Worm (Caenorhabditis elegans): ENCODE data around the gene ZC449.8.

The ZC449.8 gene

DNA sequence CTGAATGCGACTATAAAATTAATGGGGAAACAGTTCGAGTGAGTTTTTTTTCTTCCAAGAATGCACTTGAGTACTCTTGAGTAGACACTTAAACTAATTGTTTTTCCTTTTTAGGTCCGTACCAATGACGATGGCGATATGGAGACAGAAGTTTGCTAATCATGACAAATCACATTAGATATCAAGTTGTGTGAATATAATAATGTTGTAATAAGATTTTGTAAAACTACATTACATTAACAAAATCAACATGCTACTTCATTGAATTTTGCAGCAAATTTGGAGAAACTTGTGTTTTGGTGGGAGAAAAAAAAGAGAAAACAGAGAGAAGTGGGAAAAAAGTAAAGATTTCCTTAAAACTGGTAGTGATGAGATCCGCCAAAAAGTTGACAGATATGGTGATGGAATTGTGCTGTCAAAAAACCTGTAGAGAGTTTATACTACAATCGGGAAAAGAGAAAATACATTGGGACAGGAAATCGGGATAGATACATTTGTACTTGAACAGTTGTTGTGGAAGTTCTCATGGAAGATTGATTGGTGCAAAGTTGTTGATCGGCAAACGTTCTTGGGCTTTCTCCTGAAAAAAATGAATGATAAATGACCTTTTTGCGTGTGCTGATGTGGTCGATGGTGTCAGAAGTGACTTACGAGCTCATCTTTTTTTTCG lies 12.2 kb downstream of the ZC449.8 start:
- TF ChIP-seq mcd-1 (GFP tag; IDR thresholded peaks at IDR 0.05): no peak
- TF ChIP-seq T07F8.4 (tag; optimal IDR thresholded peaks at IDR 0.05): no peak
- no peak for TF ChIP-seq ztf-3 (GFP tag; optimal IDR thresholded peaks at IDR 0.05)
- no peak for TF ChIP-seq F33H1.4 (GFP tag; IDR thresholded peaks at IDR 0.05)
- TF ChIP-seq ceh-27 (GFP tag; optimal IDR thresholded peaks at IDR 0.05): peak; percentile 73
- no peak for TF ChIP-seq Y79H2A.3 (GFP tag; conservative IDR thresholded peaks at IDR 0.05)

DNA sequence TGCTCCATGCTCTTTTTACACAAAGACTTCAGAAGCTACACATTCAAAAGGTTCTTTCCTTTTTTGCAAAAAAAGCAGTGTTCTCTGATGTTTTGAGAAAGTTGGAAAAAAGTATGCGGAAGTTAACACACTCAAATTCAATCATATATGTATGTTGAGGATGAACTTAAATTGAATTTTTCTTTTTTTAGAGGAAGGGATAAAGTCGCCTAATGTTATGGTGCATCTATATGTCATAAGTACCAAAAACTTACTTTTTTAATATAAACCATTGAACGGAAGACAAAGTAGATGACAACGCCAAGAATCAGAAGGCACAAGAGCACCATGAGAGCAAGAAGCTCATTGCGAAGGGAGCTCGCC lies 12.7 kb downstream of the ZC449.8 start:
- TF ChIP-seq dox-1 (GFP tag; IDR thresholded peaks at IDR 0.05): no peak
- TF ChIP-seq dpl-1 (GFP tag; optimal IDR thresholded peaks at IDR 0.05): no peak
- no peak for TF ChIP-seq rcor-1 (GFP tag; IDR thresholded peaks at IDR 0.05)
- TF ChIP-seq tlf-1 (GFP tag; optimal IDR thresholded peaks at IDR 0.05): no peak
- no peak for TF ChIP-seq cebp-2 (GFP tag; IDR thresholded peaks at IDR 0.05)
- no peak for TF ChIP-seq chd-7 (tag; optimal IDR thresholded peaks at IDR 0.05)

DNA sequence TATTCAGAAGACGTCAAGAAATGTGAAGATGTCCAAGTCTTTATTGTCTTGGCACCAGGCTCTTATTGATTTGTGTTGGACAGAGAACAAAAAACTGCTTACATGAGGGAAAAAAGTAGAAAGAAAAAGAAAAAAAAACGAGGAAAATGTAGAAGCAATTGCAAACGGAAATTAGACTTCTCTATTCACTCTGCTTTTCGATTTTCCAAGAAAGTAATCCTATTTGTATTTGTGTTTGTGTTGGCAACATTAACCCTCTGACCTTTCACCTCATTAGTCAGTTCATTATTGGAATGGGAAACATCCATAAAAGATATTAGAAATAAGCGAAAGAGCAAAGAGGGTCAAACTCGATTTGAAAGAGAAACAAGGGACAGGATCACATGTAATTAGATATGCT lies 15.9 kb downstream of the ZC449.8 start:
- no peak for TF ChIP-seq T26A5.8 (tag; optimal IDR thresholded peaks at IDR 0.05)
- no peak for TF ChIP-seq ccch-3 (GFP tag; optimal IDR thresholded peaks at IDR 0.05)
- TF ChIP-seq sea-2 (GFP tag; IDR thresholded peaks at IDR 0.05): no peak
- no peak for TF ChIP-seq unc-130 (GFP tag; optimal IDR thresholded peaks at IDR 0.05)
- TF ChIP-seq ceh-58 (GFP tag; IDR thresholded peaks at IDR 0.05): no peak
- TF ChIP-seq ztf-26 (tag; optimal IDR thresholded peaks at IDR 0.05): no peak
- no peak for TF ChIP-seq attf-3 (GFP tag; conservative IDR thresholded peaks at IDR 0.05)
- no peak for TF ChIP-seq madf-6 (GFP tag; IDR thresholded peaks at IDR 0.05)
- TF ChIP-seq mel-28 (tag; optimal IDR thresholded peaks at IDR 0.05; ENCODE audit: borderline replicate concordance): no peak
- no peak for TF ChIP-seq Y79H2A.3 (GFP tag; conservative IDR thresholded peaks at IDR 0.05)
- no peak for TF ChIP-seq snpc-3.4 (tag; optimal IDR thresholded peaks at IDR 0.05)
- TF ChIP-seq attf-5 (GFP tag; optimal IDR thresholded peaks at IDR 0.05): no peak
- no peak for TF ChIP-seq ztf-3 (GFP tag; optimal IDR thresholded peaks at IDR 0.05)

DNA sequence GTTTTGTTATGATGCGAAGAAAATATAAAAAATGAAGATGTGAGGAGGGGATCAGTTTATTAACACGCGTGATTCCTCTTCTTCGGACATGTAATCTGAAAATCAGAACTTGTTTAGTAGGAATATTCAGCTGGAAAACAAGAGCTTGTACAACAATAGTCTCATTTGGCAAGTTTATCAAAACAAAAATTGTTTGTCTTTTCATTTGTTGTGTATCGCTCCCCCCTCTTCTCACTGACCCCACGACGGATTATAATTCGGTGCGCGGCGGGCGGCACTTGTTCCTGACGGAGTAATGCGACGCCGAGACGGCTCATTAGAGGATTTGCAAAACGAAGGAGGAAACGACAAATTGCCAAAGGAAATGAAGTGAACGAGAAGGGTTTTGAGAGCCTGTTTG lies 18.0 kb downstream of the ZC449.8 start, which contains the start of gene ZC449.4:
TSS of gene ZC449.4 (minus strand) at position 101 of the 400 bp plus-strand sequence.
- TF ChIP-seq madf-8 (GFP tag; conservative IDR thresholded peaks at IDR 0.05): no peak
- no peak for TF ChIP-seq hlh-26 (GFP tag; conservative IDR thresholded peaks at IDR 0.05)
- TF ChIP-seq T26A5.8 (tag; optimal IDR thresholded peaks at IDR 0.05): no peak
- no peak for TF ChIP-seq hlh-12 (tag; optimal IDR thresholded peaks at IDR 0.05)

DNA sequence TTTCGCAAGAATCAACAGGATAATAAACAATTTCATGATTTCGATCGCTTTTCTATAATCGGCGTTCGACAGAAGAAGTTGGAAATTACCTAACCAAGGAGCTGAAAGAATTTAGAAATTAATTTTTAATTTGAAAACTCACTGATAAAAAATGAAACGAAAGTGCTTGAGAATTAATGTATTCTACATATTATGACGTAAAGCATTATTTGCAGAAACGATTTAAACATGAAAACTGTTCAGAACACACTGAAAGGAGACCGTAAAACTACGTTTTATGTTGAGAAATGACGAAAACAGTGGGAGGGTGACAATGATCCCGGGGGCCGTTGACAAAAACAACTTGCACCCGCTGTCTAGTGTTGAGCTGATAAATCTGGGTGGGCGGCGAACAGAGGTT lies 21.8 kb downstream of the ZC449.8 start, which contains the start of gene ZC449.5:
TSS of gene ZC449.5 (minus strand) at position 101 of the 400 bp plus-strand sequence.
- no peak for TF ChIP-seq cebp-2 (GFP tag; IDR thresholded peaks at IDR 0.05)
- TF ChIP-seq lin-26 (GFP tag; IDR thresholded peaks at IDR 0.05): no peak

DNA sequence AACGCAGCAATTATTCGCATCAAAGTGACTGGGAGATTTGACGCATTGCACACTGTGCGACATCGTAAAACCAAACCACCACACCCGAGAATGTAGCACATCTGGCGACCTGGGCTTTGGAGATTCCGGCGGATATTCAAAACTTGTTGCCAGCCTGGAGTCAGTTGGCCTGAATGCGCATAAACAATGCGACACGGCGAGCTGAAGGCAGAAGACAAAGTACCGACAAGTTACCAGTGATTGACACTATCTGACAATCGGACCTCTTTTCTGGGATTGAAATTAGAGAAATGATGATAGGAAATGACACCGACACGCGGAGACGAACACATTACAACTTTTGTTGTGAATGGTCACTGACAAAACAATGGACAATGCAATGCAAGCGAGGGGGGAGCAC lies 22.9 kb downstream of the ZC449.8 start:
- TF ChIP-seq F55B11.4 (tag; optimal IDR thresholded peaks at IDR 0.05; ENCODE audit: borderline replicate concordance, insufficient read depth): no peak

DNA sequence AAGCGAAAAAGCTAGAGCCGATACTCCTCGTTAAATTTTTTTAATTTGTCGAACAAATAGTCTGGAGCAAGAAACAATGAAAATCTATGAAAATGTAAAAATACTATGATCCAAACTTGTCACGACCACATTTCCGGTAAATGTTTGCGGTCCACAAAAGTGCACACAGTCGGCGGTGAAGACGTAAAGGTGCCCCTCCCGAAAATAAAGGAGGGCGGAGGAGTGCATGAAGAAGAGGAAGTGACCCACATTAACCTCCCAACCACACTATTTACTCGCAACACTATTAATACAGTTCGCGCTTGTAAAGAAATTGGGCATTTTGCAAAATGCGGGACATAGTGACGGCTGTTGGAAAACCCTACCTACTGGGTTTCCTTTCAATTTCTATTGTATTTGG lies 24.2 kb downstream of the ZC449.8 start:
- no peak for TF ChIP-seq B0019.2 (GFP tag; conservative IDR thresholded peaks at IDR 0.05)
- TF ChIP-seq die-1 (tag; optimal IDR thresholded peaks at IDR 0.05): no peak
- TF ChIP-seq ceh-79 (tag; optimal IDR thresholded peaks at IDR 0.05): no peak
- no peak for TF ChIP-seq mes-4 (tag; optimal IDR thresholded peaks at IDR 0.05)
